Worm (Caenorhabditis elegans) whole organism, late embryonic: ENCODE measurements around the gene pqn-36.

Source experiments
- ceh-48 ChIP-seq: sonication (generic microtip); optimal IDR thresholded peaks from 2 replicates; lab custom pipeline; 2016; ENCODE audit warnings: missing genetic modification characterization, inconsistent platforms, missing compliant biosample characterization
- fkh-6 ChIP-seq: sonication (generic microtip); optimal IDR thresholded peaks from 2 replicates; lab custom pipeline; 2016; ENCODE audit warnings: missing genetic modification characterization, missing compliant biosample characterization

- TF ChIP-seq ceh-48 (tag; lab: Kevin White, UChicago) (no peak), fkh-6 (tag; lab: Kevin White, UChicago) (no peak)
These were observed 6.7 kb downstream of the pqn-36 start for ce11 chrX:15408577-15408976.
